Worm (Caenorhabditis elegans) whole organism, young adult: ENCODE data around the gene C42C1.3.

ENCODE experiments used
- mes-4 ChIP-seq: sonication (generic microtip); optimal IDR thresholded peaks from 2 replicates; lab custom pipeline; 2016; ENCODE audit warnings: missing genotype, missing genetic modification characterization, missing compliant biosample characterization
- sptf-2 ChIP-seq: fragments of 200-800 bp; sonication (Bioruptor generic); optimal IDR thresholded peaks from 2 replicates; lab custom pipeline; 2018; ENCODE audit warnings: mild to moderate bottlenecking, missing genetic modification characterization, missing compliant biosample characterization
- unc-130 ChIP-seq: sonication (generic microtip); optimal IDR thresholded peaks from 2 replicates; lab custom pipeline; 2016; ENCODE audit warnings: missing genetic modification reagents, missing genetic modification characterization, missing compliant biosample characterization

ce11 chrIV:12252579-12252978, 17.7 kb downstream of the C42C1.3 start, which contains the start of gene dnj-26:
- TF ChIP-seq unc-130 (GFP tag; lab: Kevin White, UChicago) (no peak), mes-4 (tag; lab: Kevin White, UChicago) (no peak), sptf-2 (GFP tag; lab: Kevin White, UChicago) (no peak)
